Fruit fly (Drosophila melanogaster): ENCODE results near the gene tx.

DNA sequence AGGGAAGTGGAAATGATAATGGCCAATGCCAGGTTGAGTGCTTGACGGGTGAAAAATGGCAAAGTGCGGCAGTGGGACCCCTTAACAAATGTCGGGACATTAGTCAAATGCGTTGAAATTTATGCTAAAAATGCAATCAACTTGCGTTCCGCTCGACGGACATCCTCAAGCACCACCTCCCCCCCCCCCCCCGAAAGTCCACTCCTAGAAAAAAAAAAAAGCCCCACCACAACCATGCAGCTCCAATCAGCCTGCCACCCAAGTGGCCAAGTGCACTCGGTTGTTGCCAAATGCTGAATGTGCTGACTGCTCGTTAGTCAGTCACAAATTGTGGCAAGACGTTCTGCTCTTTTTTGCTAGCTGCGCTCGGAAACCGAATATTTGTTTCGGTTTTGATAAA is 38.1 kb downstream of the tx start:
- TF ChIP-seq CG13204 (GFP tag; optimal IDR thresholded peaks at IDR 0.05) (no peak), CG17806 (tag; optimal IDR thresholded peaks at IDR 0.05) (no peak)

All from whole organism, pupa.